Fruit fly (Drosophila melanogaster): Measurements from ENCODE around the gene CG3345.

The CG3345 gene

DNA sequence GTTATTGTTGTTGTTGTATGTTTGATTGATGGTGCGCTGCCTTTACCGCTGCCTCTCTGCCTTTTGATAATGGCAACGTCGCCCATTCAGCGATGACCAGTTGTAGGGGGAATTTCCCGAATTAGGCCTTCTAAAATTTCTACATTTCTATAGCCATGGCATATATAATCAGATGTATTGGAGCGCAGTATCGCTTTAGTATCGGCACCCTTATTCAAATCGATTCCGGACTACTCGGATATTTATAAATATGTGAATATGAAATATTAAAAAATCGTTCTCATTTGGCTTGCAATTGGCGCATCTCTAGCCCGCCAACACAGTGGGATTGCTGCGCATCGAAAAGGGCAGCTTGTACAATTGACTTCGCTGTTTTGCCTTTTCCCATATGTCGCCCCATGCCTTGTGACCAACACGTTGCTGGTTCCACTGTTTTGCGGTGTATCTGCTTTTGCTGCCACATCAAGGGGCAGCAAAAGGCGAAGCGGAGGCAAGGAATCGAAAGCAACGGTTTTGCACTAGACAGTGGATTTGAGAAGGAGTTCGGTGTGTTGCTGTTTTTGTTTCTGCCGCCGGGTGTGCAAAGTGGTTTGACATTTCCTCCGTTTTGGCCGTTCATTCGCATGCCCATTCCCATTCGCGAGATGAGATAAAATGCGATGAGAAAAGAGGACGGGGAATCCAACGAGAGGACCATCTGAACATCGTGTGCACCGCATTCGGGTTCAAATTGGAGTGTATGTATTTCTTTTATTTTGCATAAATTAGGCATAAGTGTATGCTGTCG lies 44.1 kb upstream of the CG3345 start (continued):
- TF ChIP-seq dan (GFP tag; IDR thresholded peaks at IDR 0.05) (no peak), MESR4 (GFP tag; optimal IDR thresholded peaks at IDR 0.05) (no peak), CG12236 (GFP tag; optimal IDR thresholded peaks at IDR 0.05) (no peak), CG10654 (GFP tag; optimal IDR thresholded peaks at IDR 0.05) (peak; percentile 1), Tbp (GFP tag; optimal IDR thresholded peaks at IDR 0.05) (no peak), ERR (GFP tag; optimal IDR thresholded peaks at IDR 0.05) (no peak), HmgD (GFP tag; optimal IDR thresholded peaks at IDR 0.05) (no peak), tio (GFP tag; optimal IDR thresholded peaks at IDR 0.05) (peak; percentile 38), maf-S (GFP tag; optimal IDR thresholded peaks at IDR 0.05) (no peak), CG17802 (tag; optimal IDR thresholded peaks at IDR 0.05) (peak; percentile 12), CG9797 (GFP tag; optimal IDR thresholded peaks at IDR 0.05) (no peak), CG9215 (GFP tag; IDR thresholded peaks at IDR 0.05) (peak; percentile 35), CG15696 (tag; optimal IDR thresholded peaks at IDR 0.05) (peak; percentile 44), E2f1 (GFP tag; IDR thresholded peaks at IDR 0.05) (peak; percentile 25; the same call in 1 of the 2 replicates), CG13775 (GFP tag; optimal IDR thresholded peaks at IDR 0.05) (peak; percentile 31), ind (GFP tag; optimal IDR thresholded peaks at IDR 0.05) (peak; percentile 69), so (GFP tag; IDR thresholded peaks at IDR 0.05) (0 out of 3 replicates have a peak, but pooled peaks have one; percentile 45), CG2678 (tag; optimal IDR thresholded peaks at IDR 0.05) (no peak), eyg (GFP tag; optimal IDR thresholded peaks at IDR 0.05) (peak; percentile 35), corto (GFP tag; optimal IDR thresholded peaks at IDR 0.05) (peak; percentile 72), hkb (optimal IDR thresholded peaks at IDR 0.05) (no peak), hkb (GFP tag; IDR thresholded peaks at IDR 0.05) (peak; percentile 19; the same call in 1 of the 2 replicates), CG13894 (tag; optimal IDR thresholded peaks at IDR 0.05) (peak; percentile 82), Med (GFP tag) (peak; percentile 79), Atf3 (GFP tag; optimal IDR thresholded peaks at IDR 0.05) (no peak), grau (tag; optimal IDR thresholded peaks at IDR 0.05) (peak; percentile 74), CG3065 (GFP tag; optimal IDR thresholded peaks at IDR 0.05) (no peak), H2.0 (GFP tag; IDR thresholded peaks at IDR 0.05) (peak; percentile 34; the same call in 1 of the 2 replicates), C15 (GFP tag; IDR thresholded peaks at IDR 0.05) (no peak), cas (GFP tag; IDR thresholded peaks at IDR 0.05) (no peak), CG30403 (GFP tag; optimal IDR thresholded peaks at IDR 0.05) (peak; percentile 74), dmrt99B (tag; optimal IDR thresholded peaks at IDR 0.05) (no peak), ara (GFP tag; IDR thresholded peaks at IDR 0.05) (0 out of 2 replicates have a peak, but pooled peaks have one; percentile 31), Xbp1 (GFP tag; optimal IDR thresholded peaks at IDR 0.05) (peak; percentile 71), CG13123 (GFP tag; optimal IDR thresholded peaks at IDR 0.05) (peak; percentile 44), HHEX (GFP tag; optimal IDR thresholded peaks at IDR 0.05) (peak; percentile 43), CG8089 (GFP tag; optimal IDR thresholded peaks at IDR 0.05) (peak; percentile 9), onecut (GFP tag; IDR thresholded peaks at IDR 0.05) (peak; percentile 43; the same call in 1 of the 2 replicates), CG14441 (GFP tag; IDR thresholded peaks at IDR 0.05) (peak; percentile 71), scrt (GFP tag; optimal IDR thresholded peaks at IDR 0.05) (peak; percentile 56), prd (optimal IDR thresholded peaks at IDR 0.05) (no peak), prd (GFP tag; IDR thresholded peaks at IDR 0.05) (peak; percentile 74), CG3163 (GFP tag; optimal IDR thresholded peaks at IDR 0.05) (no peak), CTCF (GFP tag; optimal IDR thresholded peaks at IDR 0.05) (peak; percentile 18), HLH3B (GFP tag; IDR thresholded peaks at IDR 0.05) (peak; percentile 59), CG10543 (GFP tag; optimal IDR thresholded peaks at IDR 0.05) (no peak), Gsc (GFP tag; IDR thresholded peaks at IDR 0.05) (0 out of 2 replicates have a peak, but pooled peaks have one; percentile 33), CG14050 (GFP tag; IDR thresholded peaks at IDR 0.05) (peak; percentile 51; the same call in 1 of the 3 replicates), kay (GFP tag; optimal IDR thresholded peaks at IDR 0.05) (peak; percentile 54), odd (GFP tag; optimal IDR thresholded peaks at IDR 0.05) (peak; percentile 58), Hsf (GFP tag; optimal IDR thresholded peaks at IDR 0.05) (peak; percentile 47)
